Fruit fly (Drosophila melanogaster) whole organism, embryonic: ENCODE data around the gene Fmr1.

Source experiments
- Blimp-1 ChIP-seq: fragments of 200-800 bp; sonication (Bioruptor generic); optimal IDR thresholded peaks from 3 replicates; lab custom pipeline; 2018; ENCODE audit warnings: missing biosample characterization, missing genetic modification characterization, mild to moderate bottlenecking, moderate library complexity, missing genetic modification reagents
- CG10321 ChIP-seq: fragments of 200-800 bp; sonication (Bioruptor generic); IDR thresholded peaks from 2 replicates; pipeline ENCODE4 v1.3.6; 2022; ENCODE audit warnings: missing biosample characterization, missing genetic modification characterization
- CG10565 ChIP-seq: fragments of 200-800 bp; sonication (Bioruptor generic); optimal IDR thresholded peaks from 3 replicates; lab custom pipeline; 2016; ENCODE audit warnings: missing biosample characterization, mild to moderate bottlenecking, missing genetic modification characterization
- CG11085 ChIP-seq: fragments of 200-800 bp; sonication (Bioruptor generic); IDR thresholded peaks from 2 replicates; pipeline ENCODE4 v1.3.6; 2022; ENCODE audit warnings: missing biosample characterization, missing genetic modification characterization
- CG11456 ChIP-seq: fragments of 200-800 bp; sonication (Bioruptor generic); IDR thresholded peaks from 3 replicates; pipeline ENCODE4 v1.3.6; 2022; ENCODE audit warnings: missing biosample characterization, missing genetic modification characterization
- CG1233 ChIP-seq: fragments of 200-800 bp; sonication (Bioruptor generic); optimal IDR thresholded peaks from 4 replicates; lab custom pipeline; 2018; ENCODE audit warnings: missing biosample characterization, mild to moderate bottlenecking, missing genetic modification characterization
- CG12769 ChIP-seq: fragments of 200-800 bp; sonication (Bioruptor generic); optimal IDR thresholded peaks from 2 replicates; lab custom pipeline; 2019; ENCODE audit warnings: missing biosample characterization, mild to moderate bottlenecking, missing genetic modification characterization, moderate library complexity
- CG12942 ChIP-seq: fragments of 200-800 bp; sonication (Bioruptor generic); optimal IDR thresholded peaks from 3 replicates; lab custom pipeline; 2016; ENCODE audit warnings: missing biosample characterization, missing genetic modification characterization
- CG14667 ChIP-seq: fragments of 200-800 bp; sonication (Bioruptor generic); IDR thresholded peaks from 2 replicates; pipeline ENCODE4 v1.3.6; 2022; ENCODE audit warnings: missing biosample characterization, missing genetic modification characterization
- CG1647 ChIP-seq: fragments of 200-800 bp; sonication (Bioruptor generic); optimal IDR thresholded peaks from 3 replicates; lab custom pipeline; 2016; ENCODE audit warnings: missing biosample characterization, missing genetic modification characterization
- CG16813 ChIP-seq: fragments of 200-800 bp; sonication (Bioruptor generic); IDR thresholded peaks from 3 replicates; pipeline ENCODE4 v1.3.6; 2022; ENCODE audit warnings: missing biosample characterization, missing genetic modification characterization; ENCODE audit not compliant: partially characterized antibody
- CG1792 ChIP-seq: fragments of 200-800 bp; sonication (Bioruptor generic); optimal IDR thresholded peaks from 2 replicates; lab custom pipeline; 2016; ENCODE audit warnings: missing biosample characterization, missing genetic modification characterization
- CG18011 ChIP-seq: fragments of 200-800 bp; sonication (Bioruptor generic); optimal IDR thresholded peaks from 2 replicates; lab custom pipeline; 2017; ENCODE audit warnings: missing biosample characterization, missing genetic modification characterization, mild to moderate bottlenecking, moderate library complexity, missing genotype
- CG18599 ChIP-seq: fragments of 200-800 bp; sonication (Bioruptor generic); optimal IDR thresholded peaks from 3 replicates; lab custom pipeline; 2017; ENCODE audit warnings: missing biosample characterization, missing genetic modification characterization, mild to moderate bottlenecking, moderate library complexity, missing genetic modification reagents
- CG2875 ChIP-seq: fragments of 200-800 bp; sonication (Bioruptor generic); optimal IDR thresholded peaks from 2 replicates; lab custom pipeline; 2017; ENCODE audit warnings: missing biosample characterization, mild to moderate bottlenecking, missing genetic modification characterization, missing genetic modification reagents
- CG31441 ChIP-seq: fragments of 200-800 bp; sonication (Bioruptor generic); IDR thresholded peaks from 2 replicates; pipeline ENCODE4 v1.3.6; 2022; ENCODE audit warnings: missing biosample characterization, missing genetic modification characterization
- CG34422 ChIP-seq: fragments of 200-800 bp; sonication (Bioruptor generic); IDR thresholded peaks from 3 replicates; pipeline ENCODE4 v1.3.6; 2022; ENCODE audit warnings: missing biosample characterization, missing genetic modification characterization
- CG42726 ChIP-seq: fragments of 200-800 bp; sonication (Bioruptor generic); IDR thresholded peaks from 2 replicates; pipeline ENCODE4 v1.3.6; 2022; ENCODE audit warnings: missing biosample characterization, missing genetic modification characterization; ENCODE audit not compliant: partially characterized antibody
- CG4617 ChIP-seq: fragments of 200-800 bp; sonication (Bioruptor generic); optimal IDR thresholded peaks from 3 replicates; lab custom pipeline; 2016; ENCODE audit warnings: missing biosample characterization, missing genetic modification characterization, borderline replicate concordance
- CG7372 ChIP-seq: fragments of 200-800 bp; sonication (Bioruptor generic); IDR thresholded peaks from 2 replicates; pipeline ENCODE4 v1.3.6; 2022; ENCODE audit warnings: missing biosample characterization, missing genetic modification characterization
- CG7987 ChIP-seq: fragments of 200-800 bp; sonication (Bioruptor generic); optimal IDR thresholded peaks from 2 replicates; lab custom pipeline; 2018; ENCODE audit warnings: missing biosample characterization, mild to moderate bottlenecking, missing genetic modification characterization, moderate library complexity
- CG9215 ChIP-seq: fragments of 200-800 bp; sonication (Bioruptor generic); IDR thresholded peaks from 2 replicates; pipeline ENCODE4 v1.3.6; 2022; ENCODE audit warnings: missing biosample characterization, missing genetic modification characterization
- CG9609 ChIP-seq: fragments of 200-800 bp; sonication (Bioruptor generic); optimal IDR thresholded peaks from 3 replicates; lab custom pipeline; 2016; ENCODE audit warnings: missing biosample characterization, missing genetic modification characterization
- CG9876 ChIP-seq: fragments of 200-800 bp; sonication (Bioruptor generic); optimal IDR thresholded peaks from 2 replicates; lab custom pipeline; 2016; ENCODE audit warnings: missing biosample characterization, missing genetic modification characterization
- CHES-1-like ChIP-seq: fragments of 200-800 bp; sonication (Bioruptor generic); optimal IDR thresholded peaks from 2 replicates; lab custom pipeline; 2016; ENCODE audit warnings: missing biosample characterization, missing genetic modification characterization
- D ChIP-seq, 2 experiments: fragments of 200-800 bp in 1 of 2; fragments of >200 bp in 1 of 2; sonication (Bioruptor generic) in 1 of 2; optimal IDR thresholded peaks; 2 replicates in 1 of 2; 3 replicates in 1 of 2; lab custom pipeline; 2017; ENCODE audit warnings: mild to moderate bottlenecking in 1 of 2, missing biosample characterization in 1 of 2, missing genetic modification characterization in 1 of 2, missing genetic modification reagents in 1 of 2
- D19A ChIP-seq: fragments of 200-800 bp; optimal IDR thresholded peaks from 3 replicates; lab custom pipeline; 2019; ENCODE audit warnings: missing biosample characterization, mild to moderate bottlenecking, missing genetic modification characterization, moderate library complexity
- Dfd ChIP-seq, 2 experiments: fragments of >200 bp; optimal IDR thresholded peaks; 2 replicates each; lab custom pipeline; 2017; ENCODE audit warnings: missing biosample characterization in 2 of 2, missing genetic modification characterization in 2 of 2
- Dll ChIP-seq: fragments of 200-800 bp; sonication (Bioruptor generic); IDR thresholded peaks from 4 replicates; pipeline ENCODE4 v1.3.6; 2022; ENCODE audit warnings: missing biosample characterization, missing genetic modification characterization; ENCODE audit not compliant: partially characterized antibody
- Doc3 ChIP-seq: fragments of 200-800 bp; sonication (Bioruptor generic); IDR thresholded peaks from 3 replicates; pipeline ENCODE4 v1.3.6; 2022; ENCODE audit warnings: missing biosample characterization, missing genetic modification characterization; ENCODE audit not compliant: partially characterized antibody
- Dref ChIP-seq: fragments of 200-800 bp; sonication (Bioruptor generic); IDR thresholded peaks from 2 replicates; pipeline ENCODE4 v1.3.6; 2022; ENCODE audit warnings: missing biosample characterization, missing genetic modification characterization
- Ets65A ChIP-seq: fragments of 200-800 bp; sonication (Bioruptor generic); peaks from one replicate; lab custom pipeline; 2016; ENCODE audit warnings: missing biosample characterization, missing genetic modification characterization
- Fer3 ChIP-seq: fragments of 200-800 bp; sonication (Bioruptor generic); optimal IDR thresholded peaks from 2 replicates; lab custom pipeline; 2018; ENCODE audit warnings: missing biosample characterization, mild to moderate bottlenecking, missing genetic modification characterization, moderate library complexity
- Hr39 ChIP-seq: fragments of >200 bp; optimal IDR thresholded peaks from 2 replicates; lab custom pipeline; 2017
- Max ChIP-seq: fragments of 200-800 bp; sonication (Bioruptor generic); optimal IDR thresholded peaks from 2 replicates; lab custom pipeline; 2016; ENCODE audit warnings: missing biosample characterization, mild to moderate bottlenecking, missing genetic modification characterization
- Optix ChIP-seq: fragments of 200-800 bp; sonication (Bioruptor generic); IDR thresholded peaks from 3 replicates; pipeline ENCODE4 v1.3.6; 2022; ENCODE audit warnings: missing biosample characterization, missing genetic modification characterization
- Ptx1 ChIP-seq: fragments of 200-800 bp; sonication (Bioruptor generic); IDR thresholded peaks from 2 replicates; pipeline ENCODE4 v1.3.6; 2022; ENCODE audit warnings: missing biosample characterization, missing genetic modification characterization
- Stat92E ChIP-seq, 3 experiments: fragments of >200 bp in 2 of 3; fragments of 200-800 bp in 1 of 3; sonication (Bioruptor generic) in 1 of 3; optimal IDR thresholded peaks; 2 replicates each; lab custom pipeline; 2017 to 2019; ENCODE audit warnings: missing biosample characterization in 3 of 3, missing genetic modification characterization in 3 of 3, mild to moderate bottlenecking in 1 of 3, moderate library complexity in 1 of 3
- amos ChIP-seq: fragments of 200-800 bp; sonication (Bioruptor generic); IDR thresholded peaks from 2 replicates; pipeline ENCODE4 v1.3.6; 2022; ENCODE audit warnings: missing biosample characterization, missing genetic modification characterization; ENCODE audit not compliant: partially characterized antibody
- cg ChIP-seq: fragments of 200-800 bp; sonication (Bioruptor generic); optimal IDR thresholded peaks from 3 replicates; lab custom pipeline; 2019; ENCODE audit warnings: missing biosample characterization, mild to moderate bottlenecking, missing genetic modification characterization, moderate library complexity
- chm ChIP-seq: fragments of 200-800 bp; sonication (Bioruptor generic); IDR thresholded peaks from 2 replicates; pipeline ENCODE4 v1.3.6; 2022; ENCODE audit warnings: missing biosample characterization, missing genetic modification characterization
- ewg ChIP-seq: fragments of 200-800 bp; sonication (Bioruptor generic); optimal IDR thresholded peaks from 3 replicates; lab custom pipeline; 2017; ENCODE audit warnings: mild to moderate bottlenecking, missing biosample characterization, missing genetic modification reagents, missing genetic modification characterization
- gcm ChIP-seq: fragments of 200-800 bp; sonication (Bioruptor generic); optimal IDR thresholded peaks from 2 replicates; lab custom pipeline; 2019; ENCODE audit warnings: missing biosample characterization, mild to moderate bottlenecking, missing genetic modification characterization, moderate library complexity
- grn ChIP-seq: fragments of 200-800 bp; sonication (Bioruptor generic); optimal IDR thresholded peaks from 3 replicates; lab custom pipeline; 2017; ENCODE audit warnings: missing biosample characterization, missing genetic modification characterization
- nerfin-1 ChIP-seq: fragments of 200-800 bp; sonication (Bioruptor generic); optimal IDR thresholded peaks from 3 replicates; lab custom pipeline; 2019; ENCODE audit warnings: missing biosample characterization, mild to moderate bottlenecking, missing genetic modification characterization, moderate library complexity
- pzg ChIP-seq: fragments of 200-800 bp; sonication (Bioruptor generic); optimal IDR thresholded peaks from 3 replicates; lab custom pipeline; 2018; ENCODE audit warnings: missing biosample characterization, mild to moderate bottlenecking, missing genetic modification characterization, moderate library complexity
- repo ChIP-seq: fragments of 200-800 bp; sonication (Bioruptor generic); optimal IDR thresholded peaks from 2 replicates; lab custom pipeline; 2016; ENCODE audit warnings: missing biosample characterization, missing genetic modification characterization
- schlank ChIP-seq: fragments of 200-800 bp; sonication (Bioruptor generic); optimal IDR thresholded peaks from 2 replicates; lab custom pipeline; 2018; ENCODE audit warnings: missing biosample characterization, mild to moderate bottlenecking, missing genetic modification characterization
- seq ChIP-seq: fragments of 200-800 bp; sonication (Bioruptor generic); IDR thresholded peaks from 2 replicates; pipeline ENCODE4 v1.3.6; 2022; ENCODE audit warnings: missing biosample characterization, missing genetic modification characterization
- sima ChIP-seq: fragments of 200-800 bp; sonication (Bioruptor generic); optimal IDR thresholded peaks from 2 replicates; lab custom pipeline; 2016; ENCODE audit warnings: missing biosample characterization, missing genetic modification characterization
- slp2 ChIP-seq: fragments of 200-800 bp; sonication (Bioruptor generic); optimal IDR thresholded peaks from 2 replicates; lab custom pipeline; 2016; ENCODE audit warnings: missing biosample characterization, missing genetic modification characterization

Gene Fmr1

dm6 chr3R:10134341-10134668, 24.4 kb upstream of the Fmr1 start:
- TF ChIP-seq Optix (GFP tag; lab: Robert Waterston, UW), result no peak
- TF ChIP-seq CG9876, result no peak
- peak; percentile 45; the same call in 1 of the 2 replicates for TF ChIP-seq chm (GFP tag; lab: Robert Waterston, UW)
- TF ChIP-seq CG4617 (GFP tag; lab: Kevin White, UChicago), result peak; percentile 70
- TF ChIP-seq CG10321, result no peak
- peak; percentile 34 for TF ChIP-seq CG12942 (GFP tag; lab: Kevin White, UChicago)
- no peak for TF ChIP-seq slp2
- TF ChIP-seq CG1647 (GFP tag; lab: Kevin White, UChicago), result peak; percentile 49
- TF ChIP-seq pzg (GFP tag; lab: Kevin White, UChicago), result peak; percentile 88
- no peak for TF ChIP-seq CG31441 (GFP tag; lab: Robert Waterston, UW)
- TF ChIP-seq CG2875 (GFP tag; lab: Kevin White, UChicago), result no peak
- TF ChIP-seq Max, result no peak
- TF ChIP-seq CG11085, result no peak
- no peak for TF ChIP-seq Hr39
- peak; percentile 38 for TF ChIP-seq D (optimal IDR thresholded peaks at IDR 0.05; lab: Kevin White, UChicago)
- TF ChIP-seq D (GFP tag; optimal IDR thresholded peaks at IDR 0.05; lab: Kevin White, UChicago), result no peak
- no peak for TF ChIP-seq CG14667 (GFP tag; lab: Robert Waterston, UW)
- no peak for TF ChIP-seq Doc3 (GFP tag; lab: Robert Waterston, UW)
- TF ChIP-seq CG18599 (GFP tag; lab: Kevin White, UChicago), result peak; percentile 64
- peak; percentile 0 for TF ChIP-seq CG18011 (GFP tag; lab: Kevin White, UChicago)
- peak; percentile 65 for TF ChIP-seq CHES-1-like (GFP tag; lab: Kevin White, UChicago)
- TF ChIP-seq CG11456, result no peak
- TF ChIP-seq CG42726 (GFP tag; lab: Robert Waterston, UW), result no peak
- TF ChIP-seq Fer3 (tag; lab: Kevin White, UChicago), result peak; percentile 43
- peak; percentile 41; the same call in 1 of the 2 replicates for TF ChIP-seq amos
- TF ChIP-seq CG7372, result no peak
- no peak for TF ChIP-seq Blimp-1 (GFP tag; lab: Kevin White, UChicago)
- TF ChIP-seq Dref (GFP tag; lab: Robert Waterston, UW), result no peak
- no peak; the same call in 2 of the 3 replicates for TF ChIP-seq CG34422
- no peak for TF ChIP-seq CG9215 (GFP tag; lab: Robert Waterston, UW)
- no peak for TF ChIP-seq Ptx1 (GFP tag; lab: Robert Waterston, UW)
- peak; percentile 19 for TF ChIP-seq CG1233 (GFP tag; lab: Kevin White, UChicago)
- TF ChIP-seq CG1792 (GFP tag; lab: Kevin White, UChicago), result no peak
- TF ChIP-seq CG9609, result no peak
- no peak for TF ChIP-seq cg (GFP tag; lab: Kevin White, UChicago)
- TF ChIP-seq Dfd (GFP tag; optimal IDR thresholded peaks at IDR 0.05; lab: Kevin White, UChicago), result no peak
- TF ChIP-seq D19A (tag; lab: Kevin White, UChicago), result no peak
- peak in 1 of 3 experiments; percentile 18 for TF ChIP-seq Stat92E (GFP tag; optimal IDR thresholded peaks at IDR 0.05; lab: Kevin White, UChicago)
- TF ChIP-seq seq (GFP tag; lab: Robert Waterston, UW), result no peak
- no peak for TF ChIP-seq grn (GFP tag; lab: Kevin White, UChicago)
- TF ChIP-seq CG10565, result no peak
- TF ChIP-seq schlank, result no peak
- TF ChIP-seq Dll (GFP tag; lab: Robert Waterston, UW), result no peak
- peak; percentile 51 for TF ChIP-seq CG12769 (tag; lab: Kevin White, UChicago)
- TF ChIP-seq sima, result no peak
- TF ChIP-seq ewg (GFP tag; lab: Kevin White, UChicago), result no peak
- TF ChIP-seq CG7987, result peak; percentile 57
- peak; percentile 96 for TF ChIP-seq Ets65A (GFP tag; lab: Kevin White, UChicago)
- TF ChIP-seq nerfin-1, result no peak
- no peak for TF ChIP-seq repo (GFP tag; lab: Kevin White, UChicago)
- no peak for TF ChIP-seq gcm (GFP tag; lab: Kevin White, UChicago)
- no peak for TF ChIP-seq CG16813 (GFP tag; lab: Robert Waterston, UW)
